ENCODE assay signal across 1 fruit fly cellular context in genomic region chr3R:21338313-21338921, dm6.
TF ChIP-seq lines count a peak whose summit lies in the region.

No protein-coding gene starts in this region.

TF ChIP-seq in whole organism, embryonic, 481 proteins besides CTCF, POLR2A, EP300 and RAD21 (continued from another document):
- TF ChIP-seq CG18599 (GFP tag; optimal IDR thresholded peaks at IDR 0.05; lab: Kevin White, UChicago) (peak; percentile 56), CG32767 (GFP tag; IDR thresholded peaks at IDR 0.05; lab: Robert Waterston, UW) (peak; percentile 53; the same call in 1 of the 2 replicates)
TF ChIP-seq in whole organism, embryonic: peak in this region for 20.
